Fruit fly (Drosophila melanogaster): ENCODE measurements around the gene fid.

fid gene

DNA sequence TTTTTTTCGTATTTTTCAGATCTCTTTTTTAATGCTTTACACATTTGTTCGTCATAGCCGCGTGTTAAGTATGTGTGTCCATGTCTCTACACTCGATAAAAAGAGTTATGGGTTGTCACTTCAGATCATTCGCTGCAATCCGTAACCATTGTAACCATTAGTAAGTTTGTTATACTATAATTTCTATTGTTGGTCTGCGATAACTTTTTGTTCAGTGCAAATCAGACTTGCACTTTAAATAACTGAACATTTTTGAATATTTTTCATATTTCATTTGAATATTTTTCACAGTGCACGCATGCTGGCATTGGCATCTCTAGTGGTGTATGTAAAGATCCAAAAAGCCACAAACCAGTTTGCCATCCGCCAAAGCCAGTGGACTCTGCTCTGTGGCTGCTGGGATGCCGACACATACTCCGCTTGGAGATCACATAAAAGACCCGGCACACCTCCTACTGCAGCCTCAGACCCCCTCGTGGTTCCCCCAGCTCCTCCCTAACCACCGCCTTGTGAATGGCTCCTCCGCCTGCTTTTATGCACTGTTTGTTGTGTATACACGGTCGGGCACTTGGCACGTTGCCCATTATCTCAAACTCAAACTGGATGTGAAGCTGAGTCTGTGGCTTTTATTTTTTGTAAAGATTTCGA, 39.1 kb downstream of the fid start (continued):
- TF ChIP-seq CG7786 (GFP tag; optimal IDR thresholded peaks at IDR 0.05) (peak; percentile 84), CG4820 (GFP tag; optimal IDR thresholded peaks at IDR 0.05) (peak; percentile 81), Neu2 (GFP tag; optimal IDR thresholded peaks at IDR 0.05; ENCODE audit: borderline replicate concordance) (no peak), lmd (GFP tag; IDR thresholded peaks at IDR 0.05) (peak; percentile 89), bigmax (GFP tag; optimal IDR thresholded peaks at IDR 0.05) (no peak), CG11560 (tag; IDR thresholded peaks at IDR 0.05) (peak; percentile 58; the same call in 1 of the 3 replicates), CG1647 (GFP tag; optimal IDR thresholded peaks at IDR 0.05) (peak; percentile 65), Vsx1 (GFP tag; optimal IDR thresholded peaks at IDR 0.05) (peak; percentile 76), CG2116 (GFP tag; optimal IDR thresholded peaks at IDR 0.05) (peak; percentile 34), corto (GFP tag; optimal IDR thresholded peaks at IDR 0.05) (peak; percentile 92), CG13775 (GFP tag; optimal IDR thresholded peaks at IDR 0.05) (peak; percentile 80), Lim3 (GFP tag; IDR thresholded peaks at IDR 0.05) (peak; percentile 72), E2f1 (GFP tag; IDR thresholded peaks at IDR 0.05) (peak; percentile 83), Dad (GFP tag; optimal IDR thresholded peaks at IDR 0.05) (peak; percentile 82), dan (GFP tag; IDR thresholded peaks at IDR 0.05) (no peak), cad (GFP tag; optimal IDR thresholded peaks at IDR 0.05) (no peak), psq (GFP tag; optimal IDR thresholded peaks at IDR 0.05) (peak; percentile 69), tup (GFP tag; optimal IDR thresholded peaks at IDR 0.05) (peak; percentile 72), ci (GFP tag; IDR thresholded peaks at IDR 0.05) (peak; percentile 92), ap (GFP tag; IDR thresholded peaks at IDR 0.05) (peak; percentile 85), CG17186 (GFP tag; optimal IDR thresholded peaks at IDR 0.05) (peak; percentile 42), ems (GFP tag; optimal IDR thresholded peaks at IDR 0.05) (peak; percentile 86), CG15011 (GFP tag; optimal IDR thresholded peaks at IDR 0.05) (peak; percentile 73), CG13424 (tag; optimal IDR thresholded peaks at IDR 0.05) (peak; percentile 92), Med (GFP tag) (peak; percentile 98), CG3281 (GFP tag; optimal IDR thresholded peaks at IDR 0.05) (peak; percentile 86), Mad (GFP tag; optimal IDR thresholded peaks at IDR 0.05) (peak; percentile 87), CG15269 (tag; optimal IDR thresholded peaks at IDR 0.05) (peak; percentile 88), CG13123 (GFP tag; optimal IDR thresholded peaks at IDR 0.05) (peak; percentile 54), CG11504 (tag; optimal IDR thresholded peaks at IDR 0.05) (peak; percentile 93), CG6791 (GFP tag; IDR thresholded peaks at IDR 0.05; ENCODE audit: partially characterized antibody) (no peak), prd (optimal IDR thresholded peaks at IDR 0.05) (no peak), prd (GFP tag; IDR thresholded peaks at IDR 0.05) (peak; percentile 87), Doc3 (GFP tag; IDR thresholded peaks at IDR 0.05; ENCODE audit: partially characterized antibody) (no peak), Dip3 (GFP tag; optimal IDR thresholded peaks at IDR 0.05) (peak; percentile 84), Atf-2 (GFP tag; optimal IDR thresholded peaks at IDR 0.05) (peak; percentile 81), CG6689 (GFP tag; IDR thresholded peaks at IDR 0.05) (peak; percentile 89), CG11695 (GFP tag; IDR thresholded peaks at IDR 0.05) (peak; percentile 88), dati (GFP tag; IDR thresholded peaks at IDR 0.05) (peak; percentile 71), CG1233 (GFP tag; optimal IDR thresholded peaks at IDR 0.05) (peak; percentile 81), CG18619 (GFP tag; optimal IDR thresholded peaks at IDR 0.05) (peak; percentile 83), tx (GFP tag; optimal IDR thresholded peaks at IDR 0.05) (peak; percentile 87), p53 (GFP tag; optimal IDR thresholded peaks at IDR 0.05) (peak; percentile 68), ssp (GFP tag; IDR thresholded peaks at IDR 0.05) (peak; percentile 75), CG33213 (GFP tag; optimal IDR thresholded peaks at IDR 0.05) (peak; percentile 80), Spps (tag; optimal IDR thresholded peaks at IDR 0.05) (peak; percentile 86), MTF-1 (GFP tag; optimal IDR thresholded peaks at IDR 0.05; ENCODE audit: borderline replicate concordance) (peak; percentile 52), CG17612 (GFP tag; IDR thresholded peaks at IDR 0.05) (no peak), pum (GFP tag; optimal IDR thresholded peaks at IDR 0.05) (peak; percentile 84), CG7839 (tag; optimal IDR thresholded peaks at IDR 0.05) (peak; percentile 93), D19A (tag; optimal IDR thresholded peaks at IDR 0.05) (peak; percentile 89)
